Worm (Caenorhabditis elegans): ENCODE data around the gene nhr-63.

DNA sequence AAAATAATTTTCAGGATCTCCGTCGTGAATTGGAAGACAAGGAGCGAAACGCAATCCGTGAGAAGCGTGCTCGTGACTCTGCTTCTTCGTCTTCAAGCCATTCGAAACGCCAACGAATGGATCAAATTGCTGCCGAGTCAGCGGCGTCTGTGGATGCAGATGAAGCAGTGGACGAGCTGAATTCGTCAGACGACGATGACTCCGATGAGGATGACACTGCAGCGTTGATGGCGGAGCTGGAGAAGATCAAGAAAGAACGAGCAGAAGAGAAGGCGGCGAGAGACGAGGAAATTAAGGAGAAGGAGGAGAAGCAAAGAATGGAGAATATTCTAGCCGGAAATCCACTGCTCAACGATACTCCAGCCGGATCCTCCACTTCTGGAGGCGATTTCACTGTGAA is 21.2 kb downstream of the nhr-63 start:
- TF ChIP-seq ceh-36 (tag; optimal IDR thresholded peaks at IDR 0.05) (no peak), B0310.2 (tag; optimal IDR thresholded peaks at IDR 0.05) (no peak), ama-1 (optimal IDR thresholded peaks at IDR 0.05) (no peak)

Data from whole organism, early embryonic.